Worm (Caenorhabditis elegans): ENCODE data around the gene sdz-8.
A peak's percentile ranks its signal among the peaks of the same experiment; 100 is the strongest.

- TF ChIP-seq nhr-25 (tag; optimal IDR thresholded peaks at IDR 0.05), result no peak
- TF ChIP-seq crh-2 (tag; optimal IDR thresholded peaks at IDR 0.05), result no peak
- TF ChIP-seq blmp-1 (tag; optimal IDR thresholded peaks at IDR 0.05; ENCODE audit: insufficient read depth), result no peak
- no peak for TF ChIP-seq lin-39 (tag; optimal IDR thresholded peaks at IDR 0.05)
- TF ChIP-seq nhr-77 (tag; optimal IDR thresholded peaks at IDR 0.05), result no peak
- TF ChIP-seq gmeb-1 (tag; optimal IDR thresholded peaks at IDR 0.05), result no peak
- no peak for TF ChIP-seq aly-2 (tag; optimal IDR thresholded peaks at IDR 0.05)
- no peak for TF ChIP-seq R02D3.7 (tag; optimal IDR thresholded peaks at IDR 0.05)
- TF ChIP-seq skn-1 (tag; optimal IDR thresholded peaks at IDR 0.05), result no peak
- peak in 1 of 2 experiments; percentile 36 for TF ChIP-seq lsy-2 (tag; optimal IDR thresholded peaks at IDR 0.05)
- TF ChIP-seq nhr-6 (tag; optimal IDR thresholded peaks at IDR 0.05), result no peak
Observed at ce11 chrV:11506347-11506746, 9.6 kb downstream of the sdz-8 start.

Data from whole organism, L2 larva.